Worm (Caenorhabditis elegans) whole organism, mixed stage, embryonic: ENCODE results near the gene Y46G5A.15.
A peak's percentile ranks its signal among the peaks of the same experiment; 100 is the strongest.

Experiments
- M03D4.4 ChIP-seq: sonication (generic microtip); optimal IDR thresholded peaks from 2 replicates; lab custom pipeline; 2017; ENCODE audit warnings: mild to moderate bottlenecking, missing genetic modification characterization, missing compliant biosample characterization
- bed-3 ChIP-seq: fragments of 200-800 bp; sonication (Bioruptor generic); optimal IDR thresholded peaks from 3 replicates; lab custom pipeline; 2018; ENCODE audit warnings: mild to moderate bottlenecking, missing genetic modification characterization, moderate library complexity, missing compliant biosample characterization
- blmp-1 ChIP-seq: fragments of 150-350 bp; optimal IDR thresholded peaks from 2 replicates; lab custom pipeline; 2014; ENCODE audit warnings: missing biosample characterization, missing genetic modification characterization
- ceh-39 ChIP-seq: fragments of 150-350 bp; optimal IDR thresholded peaks from 2 replicates; lab custom pipeline; 2014; ENCODE audit warnings: missing biosample characterization, missing genetic modification characterization
- ceh-43 ChIP-seq: fragments of 200-800 bp; sonication (Bioruptor generic); optimal IDR thresholded peaks from 2 replicates; lab custom pipeline; 2018; ENCODE audit warnings: mild to moderate bottlenecking, missing genetic modification characterization, moderate library complexity, missing compliant biosample characterization
- ceh-83 ChIP-seq: fragments of 200-800 bp; sonication (Bioruptor generic); optimal IDR thresholded peaks from 2 replicates; lab custom pipeline; 2018; ENCODE audit warnings: mild to moderate bottlenecking, missing genetic modification characterization, missing compliant biosample characterization
- ces-1 ChIP-seq: fragments of 150-350 bp; optimal IDR thresholded peaks from 2 replicates; lab custom pipeline; 2014; ENCODE audit warnings: missing biosample characterization, missing genetic modification reagents, missing genetic modification characterization
- cnd-1 ChIP-seq: fragments of 200-800 bp; sonication (Bioruptor generic); optimal IDR thresholded peaks from 2 replicates; lab custom pipeline; 2018; ENCODE audit warnings: mild to moderate bottlenecking, missing genetic modification characterization, missing compliant biosample characterization
- elt-1 ChIP-seq: sonication (generic microtip); optimal IDR thresholded peaks from 2 replicates; lab custom pipeline; 2017; ENCODE audit warnings: missing genetic modification characterization, mild to moderate bottlenecking, missing compliant biosample characterization, antibody characterized with exemption, moderate library complexity, borderline replicate concordance; ENCODE audit not compliant: insufficient read depth
- elt-3 ChIP-seq: fragments of 150-350 bp; optimal IDR thresholded peaks from 2 replicates; lab custom pipeline; 2014; ENCODE audit warnings: missing biosample characterization, missing genetic modification characterization
- flh-1 ChIP-seq: fragments of 200-800 bp; sonication (Bioruptor generic); optimal IDR thresholded peaks from 2 replicates; lab custom pipeline; 2018; ENCODE audit warnings: mild to moderate bottlenecking, missing genetic modification characterization, moderate library complexity, missing compliant biosample characterization
- ham-2 ChIP-seq: fragments of 200-800 bp; sonication (Bioruptor generic); optimal IDR thresholded peaks from 2 replicates; lab custom pipeline; 2018; ENCODE audit warnings: mild to moderate bottlenecking, missing genetic modification characterization, missing compliant biosample characterization
- hlh-1 ChIP-seq: fragments of 150-350 bp; optimal IDR thresholded peaks from 2 replicates; lab custom pipeline; 2014; ENCODE audit warnings: missing biosample characterization, missing genetic modification reagents, missing genetic modification characterization
- lin-13 ChIP-seq: fragments of 150-350 bp; optimal IDR thresholded peaks from 2 replicates; lab custom pipeline; 2014; ENCODE audit warnings: missing biosample characterization, missing genetic modification characterization
- lin-32 ChIP-seq: fragments of 200-800 bp; sonication (Bioruptor generic); optimal IDR thresholded peaks from 2 replicates; lab custom pipeline; 2018; ENCODE audit warnings: mild to moderate bottlenecking, missing genetic modification characterization, missing compliant biosample characterization
- lsy-2 ChIP-seq: fragments of 150-350 bp; optimal IDR thresholded peaks from 2 replicates; lab custom pipeline; 2014; ENCODE audit warnings: missing biosample characterization, missing genetic modification characterization
- mab-5 ChIP-seq: fragments of 150-350 bp; optimal IDR thresholded peaks from 2 replicates; lab custom pipeline; 2014; ENCODE audit warnings: missing biosample characterization, missing genetic modification characterization
- mls-2 ChIP-seq: sonication (generic microtip); optimal IDR thresholded peaks from 2 replicates; lab custom pipeline; 2016; ENCODE audit warnings: mild to moderate bottlenecking, missing genetic modification characterization, moderate library complexity, missing compliant biosample characterization
- nhr-12 ChIP-seq: fragments of 150-350 bp; optimal IDR thresholded peaks from 2 replicates; lab custom pipeline; 2014; ENCODE audit warnings: missing biosample characterization, missing genetic modification characterization
- nhr-237 ChIP-seq: fragments of 150-350 bp; optimal IDR thresholded peaks from 2 replicates; lab custom pipeline; 2014; ENCODE audit warnings: missing biosample characterization, missing genetic modification characterization
- nhr-28 ChIP-seq: fragments of 150-350 bp; optimal IDR thresholded peaks from 2 replicates; lab custom pipeline; 2014; ENCODE audit warnings: missing biosample characterization, missing genetic modification characterization
- nhr-76 ChIP-seq: sonication (generic microtip); optimal IDR thresholded peaks from 2 replicates; lab custom pipeline; 2017; ENCODE audit warnings: missing biosample characterization, missing genetic modification characterization
- pha-4 ChIP-seq: fragments of 150-350 bp; optimal IDR thresholded peaks from 2 replicates; lab custom pipeline; 2018; ENCODE audit warnings: missing biosample characterization, missing genetic modification reagents, missing genetic modification characterization
- snpc-4 ChIP-seq: fragments of 150-350 bp; optimal IDR thresholded peaks from 2 replicates; lab custom pipeline; 2014; ENCODE audit warnings: missing biosample characterization, missing genetic modification characterization
- sptf-1 ChIP-seq: sonication (generic microtip); optimal IDR thresholded peaks from 2 replicates; lab custom pipeline; 2017; ENCODE audit warnings: mild to moderate bottlenecking, missing genetic modification characterization, moderate library complexity, missing compliant biosample characterization
- tbx-8 ChIP-seq: fragments of 200-800 bp; sonication (Bioruptor generic); optimal IDR thresholded peaks from 2 replicates; lab custom pipeline; 2018; ENCODE audit warnings: mild to moderate bottlenecking, missing genetic modification characterization, moderate library complexity, missing compliant biosample characterization
- unc-120 ChIP-seq: sonication (generic microtip); optimal IDR thresholded peaks from 2 replicates; lab custom pipeline; 2017; ENCODE audit warnings: missing genetic modification characterization, missing compliant biosample characterization; ENCODE audit not compliant: poor library complexity, severe bottlenecking
- unc-39 ChIP-seq: fragments of 150-350 bp; optimal IDR thresholded peaks from 2 replicates; lab custom pipeline; 2014; ENCODE audit warnings: missing biosample characterization, missing genetic modification characterization
- unc-62 ChIP-seq: fragments of 150-350 bp; optimal IDR thresholded peaks from 2 replicates; lab custom pipeline; 2014; ENCODE audit warnings: missing biosample characterization, missing genetic modification reagents, missing genetic modification characterization
- ztf-11 ChIP-seq: fragments of 150-350 bp; optimal IDR thresholded peaks from 2 replicates; lab custom pipeline; 2014; ENCODE audit warnings: missing biosample characterization, missing genetic modification characterization

Gene Y46G5A.15

DNA sequence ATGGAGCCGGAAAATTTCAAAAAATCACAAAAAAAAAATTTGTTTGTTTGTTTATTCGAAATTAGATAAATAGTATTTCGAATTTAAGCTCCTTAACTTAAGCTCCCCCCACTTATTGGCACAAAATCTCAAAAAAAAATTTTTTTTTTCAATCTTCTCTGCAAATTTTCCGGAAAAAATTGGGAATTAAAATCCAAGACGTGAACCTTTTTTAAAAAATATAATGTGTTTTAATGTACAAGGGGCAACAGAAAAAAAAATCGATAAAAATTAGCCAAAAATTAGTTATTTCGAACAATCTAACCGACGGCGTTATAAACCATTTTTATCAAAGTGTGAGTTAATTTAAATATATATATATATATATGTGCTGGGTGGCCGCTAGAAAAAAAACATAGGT is 10.8 kb downstream of the Y46G5A.15 start, which contains the start of gene Y46G5A.14:
Gene Y46G5A.14, plus strand, starts transcription at position 301 of the 400 bp plus-strand sequence.
- TF ChIP-seq ham-2 (GFP tag; lab: Kevin White, UChicago) (no peak), snpc-4 (tag; lab: Kevin White, UChicago) (no peak), cnd-1 (no peak), elt-3 (tag; lab: Kevin White, UChicago) (no peak), ztf-11 (tag; lab: Kevin White, UChicago) (no peak), tbx-8 (GFP tag; lab: Kevin White, UChicago) (no peak), ceh-43 (GFP tag; lab: Kevin White, UChicago) (no peak), lin-32 (GFP tag; lab: Kevin White, UChicago) (no peak), ceh-39 (tag; lab: Kevin White, UChicago) (no peak), nhr-76 (no peak), unc-62 (no peak), flh-1 (no peak), sptf-1 (tag; lab: Kevin White, UChicago) (no peak), unc-39 (tag; lab: Kevin White, UChicago) (no peak), lsy-2 (no peak), ceh-83 (GFP tag; lab: Kevin White, UChicago) (no peak), mab-5 (no peak)

DNA sequence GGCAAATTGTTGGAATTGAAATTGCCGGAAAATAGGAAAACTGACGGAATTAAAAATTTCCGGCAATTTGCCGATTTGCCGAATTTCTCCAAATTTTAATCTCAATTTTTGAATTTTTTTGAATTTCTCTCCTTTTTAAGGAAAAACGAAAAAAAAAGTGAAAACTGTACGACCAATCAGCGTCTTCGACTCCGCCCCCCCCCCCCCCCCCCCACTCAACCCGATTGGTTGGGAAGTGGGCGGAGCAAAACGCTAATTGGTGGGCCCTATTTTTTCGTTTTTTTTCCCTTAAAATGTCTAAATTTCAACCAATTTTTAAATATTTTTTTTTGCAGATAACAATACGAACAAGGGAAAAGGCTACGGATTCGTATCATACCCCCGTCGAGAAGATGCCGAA is 15.3 kb downstream of the Y46G5A.15 start:
- no peak for TF ChIP-seq elt-1 (tag; lab: Kevin White, UChicago)
- no peak for TF ChIP-seq cnd-1
- TF ChIP-seq, all 35 proteins: peak for 0

- TF ChIP-seq nhr-237 (tag; lab: Kevin White, UChicago), result peak; percentile 55
- no peak for TF ChIP-seq tbx-8 (GFP tag; lab: Kevin White, UChicago)
- TF ChIP-seq ces-1 (GFP tag; lab: Kevin White, UChicago), result peak; percentile 89
- TF ChIP-seq lsy-2, result peak; percentile 48
Measured at ce11 chrII:12768167-12768712, 17.0 kb downstream of the Y46G5A.15 start, which contains the start of the genes vps-2 and tiar-2. Gene vps-2 (minus strand): TSS chrII:12768217. Gene tiar-2 (plus strand): TSS chrII:12768686.

- no peak for TF ChIP-seq unc-62
- TF ChIP-seq ztf-11 (tag; lab: Kevin White, UChicago), result no peak
- TF ChIP-seq hlh-1 (tag; lab: Kevin White, UChicago), result no peak
- no peak for TF ChIP-seq M03D4.4 (tag; lab: Kevin White, UChicago)
- TF ChIP-seq elt-3 (tag; lab: Kevin White, UChicago), result no peak
- TF ChIP-seq ceh-83 (GFP tag; lab: Kevin White, UChicago), result no peak
- TF ChIP-seq nhr-237 (tag; lab: Kevin White, UChicago), result no peak
- TF ChIP-seq nhr-12 (tag; lab: Kevin White, UChicago), result no peak
- TF ChIP-seq pha-4 (tag; lab: Kevin White, UChicago), result no peak
- TF ChIP-seq bed-3, result no peak
- no peak for TF ChIP-seq lin-13 (tag; lab: Kevin White, UChicago)
- no peak for TF ChIP-seq lin-32 (GFP tag; lab: Kevin White, UChicago)
- TF ChIP-seq ceh-39 (tag; lab: Kevin White, UChicago), result no peak
Measured at ce11 chrII:12767258-12767824, 17.9 kb downstream of the Y46G5A.15 start.

DNA sequence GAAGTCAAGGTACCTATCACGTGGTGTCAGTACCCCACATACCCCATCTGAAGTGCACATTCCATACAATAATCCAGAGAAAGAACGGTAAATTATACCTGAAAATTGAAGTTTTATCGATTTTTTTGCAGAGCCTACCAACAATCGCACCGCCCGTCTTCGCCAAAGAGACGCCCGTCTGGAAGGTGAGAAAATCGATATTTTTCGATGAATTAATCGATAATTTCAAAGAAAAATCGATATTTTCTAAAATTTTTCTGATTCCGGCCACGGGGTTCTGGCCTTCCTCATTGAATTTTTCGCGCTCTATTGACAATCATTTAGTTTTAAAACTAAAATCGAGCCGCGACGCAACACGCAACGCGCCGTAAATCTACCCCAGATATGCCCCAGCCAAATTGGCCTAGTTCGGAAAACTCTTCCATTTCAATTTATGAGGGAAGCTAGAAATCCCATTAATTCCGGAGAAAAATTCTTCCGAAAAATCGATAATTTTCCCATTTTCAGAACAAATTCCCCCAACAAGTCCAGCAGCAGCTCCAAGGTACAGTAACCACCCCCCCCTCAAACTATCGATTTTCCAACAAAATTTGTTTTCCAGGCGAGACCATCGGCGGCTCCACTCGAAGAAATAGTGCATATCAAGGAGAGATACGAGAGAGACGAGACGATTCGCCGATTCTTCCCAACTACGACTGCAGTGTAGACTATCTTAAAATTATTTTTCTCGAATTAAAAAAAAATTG is 18.6 kb downstream of the Y46G5A.15 start:
- TF ChIP-seq flh-1 (no peak), nhr-237 (tag; lab: Kevin White, UChicago) (no peak), mab-5 (no peak), bed-3 (no peak), unc-120 (tag; lab: Kevin White, UChicago) (no peak), snpc-4 (tag; lab: Kevin White, UChicago) (no peak), nhr-76 (no peak)

- no peak for TF ChIP-seq blmp-1 (tag; lab: Kevin White, UChicago)
- TF ChIP-seq lin-13 (tag; lab: Kevin White, UChicago), result no peak
- TF ChIP-seq sptf-1 (tag; lab: Kevin White, UChicago), result no peak
- TF ChIP-seq nhr-28 (tag; lab: Kevin White, UChicago), result no peak
- no peak for TF ChIP-seq elt-1 (tag; lab: Kevin White, UChicago)
- TF ChIP-seq hlh-1 (tag; lab: Kevin White, UChicago), result no peak
- TF ChIP-seq ceh-83 (GFP tag; lab: Kevin White, UChicago), result no peak
- no peak for TF ChIP-seq unc-39 (tag; lab: Kevin White, UChicago)
- no peak for TF ChIP-seq nhr-76
- TF ChIP-seq elt-3 (tag; lab: Kevin White, UChicago), result no peak
- TF ChIP-seq tbx-8 (GFP tag; lab: Kevin White, UChicago), result no peak
- TF ChIP-seq lsy-2, result no peak
- no peak for TF ChIP-seq mls-2
Measured at ce11 chrII:12764476-12764875, 20.7 kb downstream of the Y46G5A.15 start.
